Worm (Caenorhabditis elegans) whole organism, L1 larva: Measurements from ENCODE around the gene B0212.3.

Source experiments
- C04F5.9 ChIP-seq: sonication (generic microtip); optimal IDR thresholded peaks from 2 replicates; lab custom pipeline; 2016; ENCODE audit warnings: missing genetic modification characterization, missing compliant biosample characterization
- C16A3.4 ChIP-seq: fragments of 150-350 bp; optimal IDR thresholded peaks from 2 replicates; lab custom pipeline; 2014; ENCODE audit warnings: missing biosample characterization, missing genetic modification characterization
- C34B4.2 ChIP-seq: sonication (generic microtip); optimal IDR thresholded peaks from 2 replicates; lab custom pipeline; 2017; ENCODE audit warnings: mild to moderate bottlenecking, missing genetic modification characterization, missing compliant biosample characterization
- F16B12.6 ChIP-seq: fragments of 150-350 bp; optimal IDR thresholded peaks from 2 replicates; lab custom pipeline; 2014; ENCODE audit warnings: missing biosample characterization, missing genetic modification characterization
- Y116A8C.19 ChIP-seq: sonication (generic microtip); optimal IDR thresholded peaks from 2 replicates; lab custom pipeline; 2016; ENCODE audit warnings: missing compliant biosample characterization, missing genetic modification characterization, borderline replicate concordance
- aha-1 ChIP-seq: fragments of 150-350 bp; optimal IDR thresholded peaks from 2 replicates; lab custom pipeline; 2014; ENCODE audit warnings: missing biosample characterization, missing genetic modification characterization
- alr-1 ChIP-seq: fragments of 200-800 bp; sonication (Bioruptor generic); optimal IDR thresholded peaks from 2 replicates; lab custom pipeline; 2018; ENCODE audit warnings: borderline replicate concordance, mild to moderate bottlenecking, missing genetic modification characterization, missing compliant biosample characterization
- aly-2 ChIP-seq: fragments of 150-350 bp; optimal IDR thresholded peaks from 2 replicates; lab custom pipeline; 2014; ENCODE audit warnings: missing biosample characterization, missing genetic modification characterization
- blmp-1 ChIP-seq: fragments of 150-350 bp; optimal IDR thresholded peaks from 2 replicates; lab custom pipeline; 2014; ENCODE audit warnings: missing biosample characterization, missing genetic modification characterization
- ceh-8 ChIP-seq: fragments of 200-800 bp; sonication (Bioruptor generic); optimal IDR thresholded peaks from 2 replicates; lab custom pipeline; 2018; ENCODE audit warnings: mild to moderate bottlenecking, missing genetic modification characterization, moderate library complexity, missing compliant biosample characterization
- ceh-82 ChIP-seq, 3 experiments: fragments of 150-350 bp in 1 of 3; sonication (generic microtip) in 2 of 3; optimal IDR thresholded peaks; 2 replicates each; lab custom pipeline; 2014 to 2017; ENCODE audit warnings: missing biosample characterization in 3 of 3, missing genetic modification characterization in 3 of 3
- ceh-88 ChIP-seq: fragments of 200-800 bp; sonication (Bioruptor generic); IDR thresholded peaks from 2 replicates; pipeline ENCODE4 v1.3.6; 2022; ENCODE audit warnings: missing genetic modification characterization, missing compliant biosample characterization
- dpl-1 ChIP-seq, 3 experiments: fragments of 150-350 bp in 2 of 3; sonication (generic microtip) in 1 of 3; optimal IDR thresholded peaks; 2 replicates each; lab custom pipeline; 2014 to 2017; ENCODE audit warnings: missing biosample characterization in 3 of 3, missing genetic modification characterization in 3 of 3, missing genetic modification reagents in 3 of 3
- dsc-1 ChIP-seq: sonication (generic microtip); optimal IDR thresholded peaks from 2 replicates; lab custom pipeline; 2016; ENCODE audit warnings: mild to moderate bottlenecking, missing genetic modification characterization, missing compliant biosample characterization
- efl-1 ChIP-seq, 4 experiments: fragments of 150-350 bp; optimal IDR thresholded peaks in 3 of 4; peaks in 1 of 4; 1 replicate in 1 of 4; 2 replicates in 3 of 4; lab custom pipeline; 2014; ENCODE audit warnings: missing biosample characterization in 2 of 4, missing genetic modification characterization in 2 of 4, missing genetic modification reagents in 2 of 4
- efl-3 ChIP-seq: fragments of 200-800 bp; sonication (Bioruptor generic); optimal IDR thresholded peaks from 2 replicates; lab custom pipeline; 2018; ENCODE audit warnings: mild to moderate bottlenecking, missing genetic modification characterization, missing compliant biosample characterization
- egl-27 ChIP-seq, 2 experiments: fragments of 150-350 bp in 1 of 2; sonication (generic microtip); optimal IDR thresholded peaks; 3 replicates each; lab custom pipeline; 2017 to 2018; ENCODE audit warnings: missing biosample characterization in 2 of 2, missing genetic modification characterization in 2 of 2, missing genetic modification reagents in 2 of 2
- ets-5 ChIP-seq: fragments of 200-800 bp; sonication (Bioruptor generic); IDR thresholded peaks from 2 replicates; pipeline ENCODE4 v1.3.6; 2022; ENCODE audit warnings: missing genetic modification characterization, missing compliant biosample characterization
- fkh-10 ChIP-seq: sonication (generic microtip); optimal IDR thresholded peaks from 2 replicates; lab custom pipeline; 2017; ENCODE audit warnings: missing biosample characterization, missing genetic modification reagents, missing genetic modification characterization
- fkh-8 ChIP-seq: sonication (generic microtip); optimal IDR thresholded peaks from 2 replicates; lab custom pipeline; 2016; ENCODE audit warnings: mild to moderate bottlenecking, missing genetic modification characterization, missing compliant biosample characterization
- fos-1 ChIP-seq: fragments of 150-350 bp; optimal IDR thresholded peaks from 2 replicates; lab custom pipeline; 2014; ENCODE audit warnings: missing biosample characterization, missing genetic modification characterization
- hpl-2 ChIP-seq: fragments of 150-350 bp; optimal IDR thresholded peaks from 2 replicates; lab custom pipeline; 2014; ENCODE audit warnings: missing biosample characterization, missing genetic modification reagents, missing genetic modification characterization
- irx-1 ChIP-seq: sonication (generic microtip); optimal IDR thresholded peaks from 2 replicates; lab custom pipeline; 2016; ENCODE audit warnings: missing genetic modification characterization, missing compliant biosample characterization
- jun-1 ChIP-seq: fragments of 150-350 bp; optimal IDR thresholded peaks from 2 replicates; lab custom pipeline; 2014; ENCODE audit warnings: missing biosample characterization, missing genetic modification reagents, missing genetic modification characterization
- lin-13 ChIP-seq: fragments of 150-350 bp; optimal IDR thresholded peaks from 2 replicates; lab custom pipeline; 2014; ENCODE audit warnings: missing biosample characterization, missing genetic modification reagents, missing genetic modification characterization
- lin-15B ChIP-seq: fragments of 150-350 bp; sonication (generic microtip); optimal IDR thresholded peaks from 3 replicates; lab custom pipeline; 2014; ENCODE audit warnings: missing biosample characterization, missing genetic modification characterization
- lin-35 ChIP-seq, 2 experiments: fragments of 150-350 bp; optimal IDR thresholded peaks; 2 replicates each; lab custom pipeline; 2014; ENCODE audit warnings: missing biosample characterization in 2 of 2, missing genetic modification characterization in 2 of 2, missing genetic modification reagents in 2 of 2
- lsy-2 ChIP-seq, 2 experiments: fragments of 150-350 bp; optimal IDR thresholded peaks; 2 replicates each; lab custom pipeline; 2014; ENCODE audit warnings: missing biosample characterization in 2 of 2, missing genetic modification characterization in 2 of 2
- mdl-1 ChIP-seq, 2 experiments: fragments of 150-350 bp; optimal IDR thresholded peaks; 2 replicates each; lab custom pipeline; 2014 to 2017; ENCODE audit warnings: missing biosample characterization in 2 of 2, missing genetic modification characterization in 2 of 2, inconsistent platforms in 1 of 2
- nhr-11 ChIP-seq: fragments of 150-350 bp; optimal IDR thresholded peaks from 2 replicates; lab custom pipeline; 2014; ENCODE audit warnings: missing biosample characterization, missing genetic modification characterization
- nhr-12 ChIP-seq: sonication (generic microtip); optimal IDR thresholded peaks from 2 replicates; lab custom pipeline; 2017; ENCODE audit warnings: missing biosample characterization, missing genetic modification characterization
- nhr-19 ChIP-seq: fragments of 200-800 bp; sonication (Bioruptor generic); conservative IDR thresholded peaks from 2 replicates; pipeline ENCODE4 v1.3.6; 2022; ENCODE audit warnings: missing genetic modification characterization, missing compliant biosample characterization
- nhr-20 ChIP-seq: sonication (generic microtip); optimal IDR thresholded peaks from 2 replicates; lab custom pipeline; 2016; ENCODE audit warnings: mild to moderate bottlenecking, missing genetic modification characterization, missing compliant biosample characterization
- nhr-237 ChIP-seq: fragments of 150-350 bp; optimal IDR thresholded peaks from 2 replicates; lab custom pipeline; 2014; ENCODE audit warnings: missing biosample characterization, missing genetic modification characterization
- nhr-47 ChIP-seq: sonication (generic microtip); optimal IDR thresholded peaks from 2 replicates; lab custom pipeline; 2016; ENCODE audit warnings: mild to moderate bottlenecking, missing genetic modification characterization, moderate library complexity, missing compliant biosample characterization
- nhr-71 ChIP-seq: sonication (generic microtip); optimal IDR thresholded peaks from 2 replicates; lab custom pipeline; 2016; ENCODE audit warnings: mild to moderate bottlenecking, missing genetic modification characterization, moderate library complexity, missing compliant biosample characterization
- nhr-77 ChIP-seq: fragments of 150-350 bp; optimal IDR thresholded peaks from 2 replicates; lab custom pipeline; 2014; ENCODE audit warnings: missing biosample characterization, missing genetic modification characterization
- nhr-85 ChIP-seq: sonication (generic microtip); peaks from one replicate; lab custom pipeline; 2016; ENCODE audit warnings: missing genetic modification characterization, inconsistent platforms, missing compliant biosample characterization
- nhr-90 ChIP-seq: sonication (generic microtip); optimal IDR thresholded peaks from 2 replicates; lab custom pipeline; 2016; ENCODE audit warnings: mild to moderate bottlenecking, missing genetic modification characterization, missing compliant biosample characterization; ENCODE audit not compliant: poor library complexity
- pax-3 ChIP-seq: fragments of 200-800 bp; sonication (Bioruptor generic); optimal IDR thresholded peaks from 2 replicates; lab custom pipeline; 2018; ENCODE audit warnings: mild to moderate bottlenecking, missing genetic modification characterization, moderate library complexity, missing compliant biosample characterization
- pqm-1 ChIP-seq: sonication (generic microtip); optimal IDR thresholded peaks from 3 replicates; lab custom pipeline; 2017; ENCODE audit warnings: missing biosample characterization, missing genetic modification characterization
- rnt-1 ChIP-seq: sonication (generic microtip); optimal IDR thresholded peaks from 2 replicates; lab custom pipeline; 2016; ENCODE audit warnings: mild to moderate bottlenecking, missing genetic modification characterization, moderate library complexity, missing compliant biosample characterization
- skn-1 ChIP-seq: fragments of 150-350 bp; optimal IDR thresholded peaks from 2 replicates; lab custom pipeline; 2014; ENCODE audit warnings: missing biosample characterization, missing genetic modification characterization
- snpc-4 ChIP-seq: fragments of 150-350 bp; optimal IDR thresholded peaks from 2 replicates; lab custom pipeline; 2014; ENCODE audit warnings: missing biosample characterization, missing genetic modification characterization
- snu-23 ChIP-seq: sonication (generic microtip); optimal IDR thresholded peaks from 2 replicates; lab custom pipeline; 2016; ENCODE audit warnings: missing genetic modification characterization, missing compliant biosample characterization
- sox-4 ChIP-seq: sonication (generic microtip); optimal IDR thresholded peaks from 2 replicates; lab custom pipeline; 2016; ENCODE audit warnings: missing genetic modification characterization, missing compliant biosample characterization
- sup-37 ChIP-seq: fragments of 200-800 bp; sonication (Bioruptor generic); optimal IDR thresholded peaks from 2 replicates; lab custom pipeline; 2018; ENCODE audit warnings: mild to moderate bottlenecking, missing genetic modification characterization, missing compliant biosample characterization
- swsn-7 ChIP-seq: sonication (generic microtip); optimal IDR thresholded peaks from 2 replicates; lab custom pipeline; 2016; ENCODE audit warnings: missing genetic modification characterization, missing compliant biosample characterization
- tbx-2 ChIP-seq: sonication (generic microtip); optimal IDR thresholded peaks from 2 replicates; lab custom pipeline; 2016; ENCODE audit warnings: missing genetic modification characterization, missing compliant biosample characterization
- unc-86 ChIP-seq: sonication (generic microtip); optimal IDR thresholded peaks from 2 replicates; lab custom pipeline; 2016; ENCODE audit warnings: missing genetic modification characterization, missing compliant biosample characterization
- unc-98 ChIP-seq: fragments of 200-800 bp; sonication (Bioruptor generic); IDR thresholded peaks from 2 replicates; pipeline ENCODE4 v1.3.6; 2022; ENCODE audit warnings: missing genetic modification characterization, missing compliant biosample characterization
- xbp-1 ChIP-seq: sonication (generic microtip); optimal IDR thresholded peaks from 2 replicates; lab custom pipeline; 2016; ENCODE audit warnings: missing genetic modification characterization, missing compliant biosample characterization
- zip-4 ChIP-seq: fragments of 200-800 bp; sonication (Bioruptor generic); optimal IDR thresholded peaks from 2 replicates; lab custom pipeline; 2018; ENCODE audit warnings: mild to moderate bottlenecking, missing genetic modification characterization, moderate library complexity, missing compliant biosample characterization

The B0212.3 gene

ce11 chrIV:3524584-3525020 is 15.4 kb upstream of the B0212.3 start:
- TF ChIP-seq swsn-7 (tag; lab: Kevin White, UChicago) (peak; percentile 66), nhr-77 (tag; lab: Kevin White, UChicago) (peak; percentile 4), C34B4.2 (tag; lab: Kevin White, UChicago) (no peak), C16A3.4 (tag; lab: Kevin White, UChicago) (peak; percentile 33), lin-13 (peak; percentile 16), efl-3 (peak; percentile 25), lin-15B (no peak), fkh-10 (no peak), nhr-19 (peak; percentile 71), F16B12.6 (tag; lab: Kevin White, UChicago) (no peak), xbp-1 (tag; lab: Kevin White, UChicago) (peak; percentile 38), ceh-82 (tag; optimal IDR thresholded peaks at IDR 0.05; lab: Kevin White, UChicago) (peak in 2 of 3 experiments; percentile 30 to 44), lsy-2 (tag; optimal IDR thresholded peaks at IDR 0.05; lab: Kevin White, UChicago) (peak; percentile 39 to 66), pqm-1 (no peak), alr-1 (tag; lab: Kevin White, UChicago) (no peak), snu-23 (GFP tag; lab: Kevin White, UChicago) (peak; percentile 84), jun-1 (peak; percentile 23), nhr-47 (peak; percentile 81), mdl-1 (tag; optimal IDR thresholded peaks at IDR 0.05; lab: Kevin White, UChicago) (peak in 1 of 2 experiments; percentile 54), hpl-2 (GFP tag; lab: Kevin White, UChicago) (no peak), ets-5 (GFP tag; lab: Robert Waterston, UW) (no peak), fos-1 (tag; lab: Kevin White, UChicago) (peak; percentile 13), ceh-8 (GFP tag; lab: Kevin White, UChicago) (peak; percentile 41), aha-1 (no peak), nhr-237 (no peak), snpc-4 (tag; lab: Kevin White, UChicago) (peak; percentile 35), nhr-71 (tag; lab: Kevin White, UChicago) (peak; percentile 75), unc-86 (tag; lab: Kevin White, UChicago) (peak; percentile 14), tbx-2 (tag; lab: Kevin White, UChicago) (peak; percentile 64), efl-1 (optimal IDR thresholded peaks at IDR 0.05; lab: Kevin White, UChicago) (peak; percentile 32 to 49), efl-1 (GFP tag; optimal IDR thresholded peaks at IDR 0.05 in 1 of 2; lab: Kevin White, UChicago) (peak; percentile 37 to 92), egl-27 (tag; optimal IDR thresholded peaks at IDR 0.05; lab: Kevin White, UChicago) (no peak), nhr-85 (tag; lab: Kevin White, UChicago) (peak; percentile 53), pax-3 (tag; lab: Kevin White, UChicago) (no peak), C04F5.9 (tag; lab: Kevin White, UChicago) (no peak), nhr-11 (tag; lab: Kevin White, UChicago) (no peak), nhr-90 (tag; lab: Kevin White, UChicago) (peak; percentile 72), skn-1 (tag; lab: Kevin White, UChicago) (peak; percentile 0), rnt-1 (tag; lab: Kevin White, UChicago) (peak; percentile 72), unc-98 (no peak; the same call in 1 of the 2 replicates), sox-4 (no peak), blmp-1 (tag; lab: Kevin White, UChicago) (no peak), ceh-88 (no peak), dpl-1 (GFP tag; optimal IDR thresholded peaks at IDR 0.05; lab: Kevin White, UChicago) (peak; percentile 4 to 16 (median 13)), zip-4 (GFP tag; lab: Kevin White, UChicago) (peak; percentile 27), Y116A8C.19 (tag; lab: Kevin White, UChicago) (no peak), lin-35 (GFP tag; optimal IDR thresholded peaks at IDR 0.05; lab: Kevin White, UChicago) (peak; percentile 28 to 66), fkh-8 (peak; percentile 64), nhr-12 (tag; lab: Kevin White, UChicago) (no peak), aly-2 (tag; lab: Kevin White, UChicago) (peak; percentile 53), nhr-20 (tag; lab: Kevin White, UChicago) (peak; percentile 61), sup-37 (GFP tag; lab: Kevin White, UChicago) (no peak), dsc-1 (peak; percentile 50), irx-1 (tag; lab: Kevin White, UChicago) (peak; percentile 30)
